Fruit fly (Drosophila melanogaster): ENCODE data around the gene Septin4.
A peak's percentile ranks its signal among the peaks of the same experiment; 100 is the strongest.

Gene Septin4

dm6 chrX:16683765-16684164, 11.2 kb downstream of the Septin4 start, which contains the start of gene Axs (continued):
- TF ChIP-seq nau (GFP tag; optimal IDR thresholded peaks at IDR 0.05) (no peak), shn (GFP tag; optimal IDR thresholded peaks at IDR 0.05) (peak; percentile 41), CG17802 (tag; optimal IDR thresholded peaks at IDR 0.05) (no peak), CG2202 (tag; optimal IDR thresholded peaks at IDR 0.05) (no peak), CG2129 (GFP tag; IDR thresholded peaks at IDR 0.05; ENCODE audit: partially characterized antibody) (no peak), Dip3 (GFP tag; optimal IDR thresholded peaks at IDR 0.05) (no peak), wdn (GFP tag; IDR thresholded peaks at IDR 0.05) (no peak), sr (GFP tag; IDR thresholded peaks at IDR 0.05) (no peak), usp (GFP tag; optimal IDR thresholded peaks at IDR 0.05) (no peak), CG3163 (GFP tag; optimal IDR thresholded peaks at IDR 0.05) (no peak), vfl (GFP tag; optimal IDR thresholded peaks at IDR 0.05) (peak; percentile 46), zen (tag; optimal IDR thresholded peaks at IDR 0.05) (no peak), danr (GFP tag; IDR thresholded peaks at IDR 0.05) (no peak), Six4 (GFP tag; optimal IDR thresholded peaks at IDR 0.05) (no peak), CG12744 (GFP tag; optimal IDR thresholded peaks at IDR 0.05) (no peak), Hr3 (GFP tag; optimal IDR thresholded peaks at IDR 0.05) (no peak), CG3726 (GFP tag; IDR thresholded peaks at IDR 0.05) (no peak), Meics (GFP tag; optimal IDR thresholded peaks at IDR 0.05) (no peak), wor (GFP tag; IDR thresholded peaks at IDR 0.05) (no peak), CG31224 (GFP tag; IDR thresholded peaks at IDR 0.05) (no peak), Chrac-16 (GFP tag; optimal IDR thresholded peaks at IDR 0.05) (no peak), hkb (optimal IDR thresholded peaks at IDR 0.05) (no peak), hkb (GFP tag; IDR thresholded peaks at IDR 0.05) (no peak), zfh1 (GFP tag; IDR thresholded peaks at IDR 0.05) (0 out of 3 replicates have a peak, but pooled peaks have one; percentile 7), Hmr (GFP tag; optimal IDR thresholded peaks at IDR 0.05) (no peak), pum (GFP tag; optimal IDR thresholded peaks at IDR 0.05) (peak; percentile 9), dpn (GFP tag; optimal IDR thresholded peaks at IDR 0.05) (peak; percentile 26 to 39), Gug (GFP tag; IDR thresholded peaks at IDR 0.05) (no peak), CG15514 (GFP tag; optimal IDR thresholded peaks at IDR 0.05) (peak; percentile 44), HmgD (GFP tag; optimal IDR thresholded peaks at IDR 0.05) (peak; percentile 24), Eip74EF (GFP tag; optimal IDR thresholded peaks at IDR 0.05) (peak in 1 of 2 experiments; percentile 81), Med (GFP tag) (peak; percentile 89), CG2199 (GFP tag; IDR thresholded peaks at IDR 0.05) (peak; percentile 13; the same call in 1 of the 3 replicates), Dref (GFP tag; IDR thresholded peaks at IDR 0.05) (peak; percentile 88), PHDP (tag; optimal IDR thresholded peaks at IDR 0.05) (no peak), CG8388 (GFP tag; optimal IDR thresholded peaks at IDR 0.05) (no peak), hth (optimal IDR thresholded peaks at IDR 0.05) (no peak), CG10543 (GFP tag; optimal IDR thresholded peaks at IDR 0.05) (no peak), Adf1 (GFP tag; IDR thresholded peaks at IDR 0.05) (no peak), CG31365 (tag; optimal IDR thresholded peaks at IDR 0.05) (peak; percentile 97), Scr (GFP tag; IDR thresholded peaks at IDR 0.05; ENCODE audit: partially characterized antibody) (peak; percentile 68), row (GFP tag; IDR thresholded peaks at IDR 0.05) (peak; percentile 49; the same call in 1 of the 3 replicates), Optix (GFP tag; IDR thresholded peaks at IDR 0.05) (no peak), CG16815 (GFP tag; optimal IDR thresholded peaks at IDR 0.05) (no peak), CG6683 (GFP tag; optimal IDR thresholded peaks at IDR 0.05) (no peak), Atf-2 (GFP tag; optimal IDR thresholded peaks at IDR 0.05) (peak; percentile 15), CG14014 (GFP tag; IDR thresholded peaks at IDR 0.05) (no peak), zfh2 (GFP tag; optimal IDR thresholded peaks at IDR 0.05) (peak; percentile 30), maf-S (GFP tag; optimal IDR thresholded peaks at IDR 0.05) (no peak), unc-4 (GFP tag; IDR thresholded peaks at IDR 0.05; ENCODE audit: partially characterized antibody) (peak; percentile 64), CG14050 (GFP tag; IDR thresholded peaks at IDR 0.05) (no peak), ab (GFP tag; optimal IDR thresholded peaks at IDR 0.05) (no peak), CG10366 (GFP tag; IDR thresholded peaks at IDR 0.05) (no peak)

Data from whole organism, embryonic.